Worm (Caenorhabditis elegans): ENCODE results near the gene C36A4.11.
A peak's percentile ranks its signal among the peaks of the same experiment; 100 is the strongest.

Gene C36A4.11

ce11 chrIII:3831381-3831780, 9.0 kb upstream of the C36A4.11 start, which contains the start of gene C36A4.10:
C36A4.10 (minus strand) TSS chrIII:3831481.
- peak; percentile 29 for TF ChIP-seq zip-8 (tag; optimal IDR thresholded peaks at IDR 0.05)
- no peak for TF ChIP-seq unc-39 (tag; optimal IDR thresholded peaks at IDR 0.05)
- TF ChIP-seq ztf-11 (tag; optimal IDR thresholded peaks at IDR 0.05) = no peak
- TF ChIP-seq blmp-1 (tag; optimal IDR thresholded peaks at IDR 0.05) = no peak
- no peak for TF ChIP-seq pha-4 (tag; optimal IDR thresholded peaks at IDR 0.05)
- no peak for TF ChIP-seq ceh-83 (GFP tag; optimal IDR thresholded peaks at IDR 0.05)
- TF ChIP-seq nhr-12 (tag; optimal IDR thresholded peaks at IDR 0.05) = no peak
- TF ChIP-seq ceh-43 (GFP tag; optimal IDR thresholded peaks at IDR 0.05) = no peak
- TF ChIP-seq M03D4.4 (tag; optimal IDR thresholded peaks at IDR 0.05) = no peak
- no peak for TF ChIP-seq hlh-1 (tag; optimal IDR thresholded peaks at IDR 0.05)
- no peak for TF ChIP-seq mab-5 (tag; optimal IDR thresholded peaks at IDR 0.05)
- TF ChIP-seq cnd-1 (tag; optimal IDR thresholded peaks at IDR 0.05) = peak; percentile 1

ce11 chrIII:3831798-3832197, 8.6 kb upstream of the C36A4.11 start:
- TF ChIP-seq mep-1 (tag; optimal IDR thresholded peaks at IDR 0.05) (no peak), nhr-2 (tag; optimal IDR thresholded peaks at IDR 0.05) (no peak), elt-3 (tag; optimal IDR thresholded peaks at IDR 0.05) (no peak), nhr-237 (tag; optimal IDR thresholded peaks at IDR 0.05) (no peak), lin-32 (GFP tag; optimal IDR thresholded peaks at IDR 0.05) (no peak), zip-8 (tag; optimal IDR thresholded peaks at IDR 0.05) (no peak), elt-1 (tag; optimal IDR thresholded peaks at IDR 0.05; ENCODE audit: borderline replicate concordance, insufficient read depth) (no peak), sem-2 (GFP tag; optimal IDR thresholded peaks at IDR 0.05) (no peak), nhr-28 (tag; optimal IDR thresholded peaks at IDR 0.05) (no peak), lsy-2 (tag; optimal IDR thresholded peaks at IDR 0.05) (no peak), nhr-12 (tag; optimal IDR thresholded peaks at IDR 0.05) (no peak), mls-2 (tag; optimal IDR thresholded peaks at IDR 0.05) (no peak), unc-39 (tag; optimal IDR thresholded peaks at IDR 0.05) (no peak), ceh-39 (tag; optimal IDR thresholded peaks at IDR 0.05) (no peak), hlh-1 (tag; optimal IDR thresholded peaks at IDR 0.05) (no peak)

- TF ChIP-seq mab-5 (tag; optimal IDR thresholded peaks at IDR 0.05) = no peak
- no peak for TF ChIP-seq ceh-43 (GFP tag; optimal IDR thresholded peaks at IDR 0.05)
- no peak for TF ChIP-seq lin-13 (tag; optimal IDR thresholded peaks at IDR 0.05)
- no peak for TF ChIP-seq flh-1 (GFP tag; optimal IDR thresholded peaks at IDR 0.05)
- TF ChIP-seq sem-2 (GFP tag; optimal IDR thresholded peaks at IDR 0.05) = no peak
- no peak for TF ChIP-seq blmp-1 (tag; optimal IDR thresholded peaks at IDR 0.05)
- TF ChIP-seq ceh-39 (tag; optimal IDR thresholded peaks at IDR 0.05) = no peak
- TF ChIP-seq drap-1 (GFP tag; optimal IDR thresholded peaks at IDR 0.05) = no peak
- TF ChIP-seq nhr-76 (tag; optimal IDR thresholded peaks at IDR 0.05) = no peak
- no peak for TF ChIP-seq cnd-1 (tag; optimal IDR thresholded peaks at IDR 0.05)
- no peak for TF ChIP-seq zip-8 (tag; optimal IDR thresholded peaks at IDR 0.05)
- no peak for TF ChIP-seq tbx-8 (GFP tag; optimal IDR thresholded peaks at IDR 0.05)
- TF ChIP-seq nhr-2 (tag; optimal IDR thresholded peaks at IDR 0.05) = no peak
- no peak for TF ChIP-seq mep-1 (tag; optimal IDR thresholded peaks at IDR 0.05)
Measured at ce11 chrIII:3832291-3832690, 8.1 kb upstream of the C36A4.11 start, which contains the start of gene cyp-25A1. cyp-25A1 (plus strand) TSS chrIII:3832591.

- no peak for TF ChIP-seq nhr-237 (tag; optimal IDR thresholded peaks at IDR 0.05)
- no peak for TF ChIP-seq ztf-11 (tag; optimal IDR thresholded peaks at IDR 0.05)
- TF ChIP-seq drap-1 (GFP tag; optimal IDR thresholded peaks at IDR 0.05) = no peak
- no peak for TF ChIP-seq blmp-1 (tag; optimal IDR thresholded peaks at IDR 0.05)
- no peak for TF ChIP-seq ceh-43 (GFP tag; optimal IDR thresholded peaks at IDR 0.05)
- TF ChIP-seq sptf-1 (tag; optimal IDR thresholded peaks at IDR 0.05) = no peak
- no peak for TF ChIP-seq zip-8 (tag; optimal IDR thresholded peaks at IDR 0.05)
- TF ChIP-seq nhr-76 (tag; optimal IDR thresholded peaks at IDR 0.05) = no peak
- no peak for TF ChIP-seq elt-3 (tag; optimal IDR thresholded peaks at IDR 0.05)
- TF ChIP-seq nhr-28 (tag; optimal IDR thresholded peaks at IDR 0.05) = no peak
Measured at ce11 chrIII:3834800-3835271, 5.5 kb upstream of the C36A4.11 start, which contains the start of gene cyp-25A2. cyp-25A2 (plus strand) TSS chrIII:3835221.

- TF ChIP-seq nhr-12 (tag; optimal IDR thresholded peaks at IDR 0.05) = no peak
- TF ChIP-seq bed-3 (GFP tag; optimal IDR thresholded peaks at IDR 0.05) = no peak
- no peak for TF ChIP-seq nhr-2 (tag; optimal IDR thresholded peaks at IDR 0.05)
Measured at ce11 chrIII:3839635-3840034, 744 bp upstream of the C36A4.11 start, which contains the start of gene cyp-25A3. cyp-25A3 (minus strand) TSS chrIII:3839735.
